Worm (Caenorhabditis elegans) whole organism, midembryonic: ENCODE measurements around the gene fbxa-56.

Experiments
- cog-1 ChIP-seq: sonication (generic microtip); optimal IDR thresholded peaks from 2 replicates; lab custom pipeline; 2016; ENCODE audit warnings: missing genetic modification characterization, missing compliant biosample characterization
- flt-1 ChIP-seq: fragments of 200-800 bp; sonication (Bioruptor generic); IDR thresholded peaks from 2 replicates; pipeline ENCODE4 v1.3.6; 2022; ENCODE audit warnings: missing genetic modification characterization, missing compliant biosample characterization
- klf-2 ChIP-seq: fragments of 200-800 bp; sonication (Bioruptor generic); conservative IDR thresholded peaks from 2 replicates; pipeline ENCODE4 v1.3.6; 2022; ENCODE audit warnings: missing genetic modification reagents, missing genetic modification characterization, missing compliant biosample characterization
- ref-1 ChIP-seq: fragments of 200-800 bp; sonication (Bioruptor generic); conservative IDR thresholded peaks from 2 replicates; pipeline ENCODE4 v1.3.6; 2022; ENCODE audit warnings: missing genetic modification reagents, missing genetic modification characterization, missing compliant biosample characterization
- tab-1 ChIP-seq: fragments of 200-800 bp; sonication (Bioruptor generic); IDR thresholded peaks from 2 replicates; pipeline ENCODE4 v1.3.6; 2022; ENCODE audit warnings: missing genetic modification characterization, missing compliant biosample characterization
- ztf-23 ChIP-seq: fragments of 200-800 bp; sonication (Bioruptor generic); IDR thresholded peaks from 2 replicates; pipeline ENCODE4 v1.3.6; 2022; ENCODE audit warnings: missing genetic modification reagents, missing genetic modification characterization, missing compliant biosample characterization

- no peak for TF ChIP-seq ref-1
- no peak for TF ChIP-seq klf-2
- no peak for TF ChIP-seq tab-1
- TF ChIP-seq flt-1 (GFP tag; lab: Robert Waterston, UW): no peak
- TF ChIP-seq cog-1 (tag; lab: Kevin White, UChicago): no peak
- TF ChIP-seq ztf-23 (GFP tag; lab: Robert Waterston, UW): no peak
These were observed 12.6 kb upstream of the fbxa-56 start, which contains the start of the genes fbxa-67 and fbxa-11 for ce11 chrIII:950472-950871.
